Worm (Caenorhabditis elegans) whole organism, early embryonic: ENCODE results near the gene str-229.

Experiments
- B0310.2 ChIP-seq: sonication (generic microtip); optimal IDR thresholded peaks from 2 replicates; lab custom pipeline; 2016; ENCODE audit warnings: mild to moderate bottlenecking, missing genetic modification characterization, missing compliant biosample characterization
- F13C5.2 ChIP-seq: sonication (generic microtip); optimal IDR thresholded peaks from 2 replicates; lab custom pipeline; 2017; ENCODE audit warnings: mild to moderate bottlenecking, missing genetic modification characterization, inconsistent platforms, missing compliant biosample characterization
- aly-1 ChIP-seq: sonication (generic microtip); optimal IDR thresholded peaks from 2 replicates; lab custom pipeline; 2016; ENCODE audit warnings: missing genetic modification characterization, missing compliant biosample characterization
- ama-1 ChIP-seq: fragments of 150-350 bp; optimal IDR thresholded peaks from 2 replicates; lab custom pipeline; 2014
- ceh-13 ChIP-seq: fragments of 200-800 bp; sonication (Bioruptor generic); optimal IDR thresholded peaks from 2 replicates; lab custom pipeline; 2018; ENCODE audit warnings: mild to moderate bottlenecking, missing genetic modification characterization, missing compliant biosample characterization
- ceh-36 ChIP-seq: sonication (generic microtip); optimal IDR thresholded peaks from 2 replicates; lab custom pipeline; 2016; ENCODE audit warnings: missing genetic modification characterization, inconsistent platforms, missing compliant biosample characterization
- ets-7 ChIP-seq: sonication (generic microtip); optimal IDR thresholded peaks from 2 replicates; lab custom pipeline; 2016; ENCODE audit warnings: missing genotype, missing genetic modification characterization, missing compliant biosample characterization
- flt-1 ChIP-seq: fragments of 200-800 bp; sonication (Bioruptor generic); IDR thresholded peaks from 2 replicates; pipeline ENCODE4 v1.3.6; 2022; ENCODE audit warnings: missing genetic modification characterization, missing compliant biosample characterization
- hmbx-1 ChIP-seq: sonication (generic microtip); optimal IDR thresholded peaks from 2 replicates; lab custom pipeline; 2016; ENCODE audit warnings: mild to moderate bottlenecking, missing genetic modification characterization, missing compliant biosample characterization
- hmg-4 ChIP-seq: fragments of 200-800 bp; sonication (Bioruptor generic); optimal IDR thresholded peaks from 2 replicates; lab custom pipeline; 2018; ENCODE audit warnings: mild to moderate bottlenecking, missing genetic modification characterization, missing compliant biosample characterization
- hnd-1 ChIP-seq: sonication (generic microtip); optimal IDR thresholded peaks from 2 replicates; lab custom pipeline; 2016; ENCODE audit warnings: missing genetic modification characterization, missing compliant biosample characterization
- pes-1 ChIP-seq: fragments of 200-800 bp; sonication (Bioruptor generic); IDR thresholded peaks from 2 replicates; pipeline ENCODE4 v1.3.6; 2022; ENCODE audit warnings: missing genetic modification reagents, missing genetic modification characterization, missing compliant biosample characterization
- scrt-1 ChIP-seq: fragments of 200-800 bp; sonication (Bioruptor generic); IDR thresholded peaks from 2 replicates; pipeline ENCODE4 v1.3.6; 2022; ENCODE audit warnings: missing genetic modification characterization, missing compliant biosample characterization
- sea-1 ChIP-seq: fragments of 200-800 bp; sonication (Bioruptor generic); conservative IDR thresholded peaks from 2 replicates; pipeline ENCODE4 v1.3.6; 2022; ENCODE audit warnings: missing genetic modification characterization, missing compliant biosample characterization
- tbx-11 ChIP-seq: fragments of 200-800 bp; sonication (Bioruptor generic); IDR thresholded peaks from 2 replicates; pipeline ENCODE4 v1.3.6; 2022; ENCODE audit warnings: missing genetic modification characterization, missing compliant biosample characterization
- tbx-37 ChIP-seq: fragments of 200-800 bp; sonication (Bioruptor generic); conservative IDR thresholded peaks from 2 replicates; pipeline ENCODE4 v1.3.6; 2022; ENCODE audit warnings: missing genetic modification reagents, missing genetic modification characterization, missing compliant biosample characterization
- tra-4 ChIP-seq: sonication (generic microtip); optimal IDR thresholded peaks from 2 replicates; lab custom pipeline; 2017; ENCODE audit warnings: missing genetic modification characterization, missing compliant biosample characterization

str-229 gene

ce11 chrV:3913131-3913530 is 10.8 kb upstream of the str-229 start:
- TF ChIP-seq ceh-13 (GFP tag; lab: Kevin White, UChicago) = no peak

DNA sequence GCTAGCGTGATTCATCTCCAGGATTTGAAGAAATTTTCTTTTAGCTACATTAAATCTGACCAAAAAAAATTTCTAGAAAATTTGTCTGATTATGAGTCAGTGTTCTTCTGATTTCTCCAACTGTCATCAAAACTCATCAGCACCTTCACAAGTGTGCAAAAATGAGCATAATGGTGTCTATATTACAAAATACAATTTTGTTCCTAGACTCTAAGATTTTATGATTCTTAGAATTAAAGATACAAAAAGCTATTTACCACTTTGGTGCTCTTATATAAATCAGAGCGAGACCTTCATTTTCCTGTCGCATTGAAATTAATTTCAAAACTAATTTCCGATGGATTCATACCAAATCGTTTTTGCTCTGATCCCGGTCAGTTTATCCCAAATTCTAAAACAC is 10.1 kb upstream of the str-229 start, which contains the start of gene srx-68:
Gene srx-68, plus strand, starts transcription at position 301 of the 400 bp plus-strand sequence.
- TF ChIP-seq ama-1 (lab: Kevin White, UChicago) = no peak
- TF ChIP-seq ceh-36 (tag; lab: Kevin White, UChicago) = no peak
- TF ChIP-seq aly-1 (tag; lab: Kevin White, UChicago) = no peak
- no peak for TF ChIP-seq hnd-1 (tag; lab: Kevin White, UChicago)
- TF ChIP-seq scrt-1 (GFP tag; lab: Robert Waterston, UW) = no peak
- TF ChIP-seq tbx-37 (GFP tag; lab: Robert Waterston, UW) = no peak
- no peak for TF ChIP-seq F13C5.2 (tag; lab: Kevin White, UChicago)
- TF ChIP-seq pes-1 (GFP tag; lab: Robert Waterston, UW) = no peak
- TF ChIP-seq flt-1 (GFP tag; lab: Robert Waterston, UW) = no peak
- TF ChIP-seq sea-1 (GFP tag; lab: Robert Waterston, UW) = no peak
- TF ChIP-seq ets-7 (tag; lab: Kevin White, UChicago) = no peak
- TF ChIP-seq hmg-4 (GFP tag; lab: Kevin White, UChicago) = no peak
- TF ChIP-seq hmbx-1 (tag; lab: Kevin White, UChicago) = no peak

ce11 chrV:3905841-3906240 is 3.5 kb upstream of the str-229 start, which contains the start of gene nhr-156:
TSS of gene nhr-156 (plus strand) at chrV:3906106.
- TF ChIP-seq flt-1 (GFP tag; lab: Robert Waterston, UW) = no peak
- TF ChIP-seq tbx-37 (GFP tag; lab: Robert Waterston, UW) = no peak
- TF ChIP-seq ceh-13 (GFP tag; lab: Kevin White, UChicago) = no peak
- TF ChIP-seq sea-1 (GFP tag; lab: Robert Waterston, UW) = no peak
- no peak for TF ChIP-seq tbx-11
- TF ChIP-seq hmbx-1 (tag; lab: Kevin White, UChicago) = no peak
- TF ChIP-seq B0310.2 (tag; lab: Kevin White, UChicago) = no peak
- TF ChIP-seq hnd-1 (tag; lab: Kevin White, UChicago) = no peak
- no peak for TF ChIP-seq hmg-4 (GFP tag; lab: Kevin White, UChicago)

DNA sequence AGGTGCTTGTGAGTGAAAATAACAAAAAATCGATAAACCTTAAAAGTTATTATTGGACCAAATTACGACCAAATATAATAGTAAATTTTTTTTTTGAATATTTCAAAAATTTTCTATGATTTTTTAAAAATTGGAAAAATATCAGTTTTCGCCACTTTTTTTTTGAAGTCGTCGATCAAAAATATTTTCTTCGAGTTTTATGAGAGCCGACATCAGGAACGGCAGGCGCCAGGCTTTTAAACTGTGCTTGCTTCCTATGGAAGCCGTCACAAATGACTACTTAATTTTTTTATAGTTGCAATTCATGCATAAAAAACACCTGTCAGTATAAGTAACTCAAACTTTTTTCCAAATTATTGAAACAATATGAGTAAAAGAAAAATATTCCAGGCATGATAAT is 1.1 kb upstream of the str-229 start:
- TF ChIP-seq aly-1 (tag; lab: Kevin White, UChicago) = no peak
- no peak for TF ChIP-seq tbx-37 (GFP tag; lab: Robert Waterston, UW)
- TF ChIP-seq flt-1 (GFP tag; lab: Robert Waterston, UW) = no peak
- no peak for TF ChIP-seq sea-1 (GFP tag; lab: Robert Waterston, UW)
- TF ChIP-seq B0310.2 (tag; lab: Kevin White, UChicago) = no peak
- TF ChIP-seq hmbx-1 (tag; lab: Kevin White, UChicago) = no peak
- TF ChIP-seq tra-4 (tag; lab: Kevin White, UChicago) = no peak
- no peak for TF ChIP-seq hnd-1 (tag; lab: Kevin White, UChicago)
- TF ChIP-seq ceh-36 (tag; lab: Kevin White, UChicago) = no peak
- TF ChIP-seq ets-7 (tag; lab: Kevin White, UChicago) = no peak
- TF ChIP-seq scrt-1 (GFP tag; lab: Robert Waterston, UW) = no peak
- no peak for TF ChIP-seq ceh-13 (GFP tag; lab: Kevin White, UChicago)
- TF ChIP-seq pes-1 (GFP tag; lab: Robert Waterston, UW) = no peak
- TF ChIP-seq tbx-11 = no peak
- TF ChIP-seq hmg-4 (GFP tag; lab: Kevin White, UChicago) = no peak

ce11 chrV:3900102-3900501 is 2.3 kb downstream of the str-229 start, which contains the start of gene irld-22:
TSS of gene irld-22 (minus strand) at chrV:3900202.
- TF ChIP-seq ama-1 (lab: Kevin White, UChicago) (no peak), hnd-1 (tag; lab: Kevin White, UChicago) (no peak), ceh-36 (tag; lab: Kevin White, UChicago) (no peak), tbx-11 (no peak)

DNA sequence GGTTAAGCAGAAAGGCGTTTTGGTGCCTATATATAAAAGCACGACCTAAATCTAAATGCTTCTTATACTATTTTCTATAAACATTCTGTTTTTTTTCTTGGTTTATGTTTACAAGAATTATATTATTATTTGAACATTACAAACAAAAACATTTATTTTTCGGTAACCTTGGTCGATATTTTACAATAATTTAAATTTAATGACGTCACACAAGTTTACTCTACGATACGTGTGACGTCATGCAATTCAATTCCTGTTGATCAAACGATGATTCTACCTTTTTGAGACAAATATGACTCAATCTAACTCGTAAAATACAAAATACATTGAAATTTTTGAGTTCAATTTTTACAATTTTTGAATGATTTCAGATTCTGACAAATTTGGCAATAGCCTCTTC is 6.3 kb downstream of the str-229 start:
- TF ChIP-seq hnd-1 (tag; lab: Kevin White, UChicago) (no peak), ets-7 (tag; lab: Kevin White, UChicago) (no peak), pes-1 (GFP tag; lab: Robert Waterston, UW) (no peak), ceh-13 (GFP tag; lab: Kevin White, UChicago) (no peak), F13C5.2 (tag; lab: Kevin White, UChicago) (no peak)

- no peak for TF ChIP-seq sea-1 (GFP tag; lab: Robert Waterston, UW)
- no peak for TF ChIP-seq tbx-37 (GFP tag; lab: Robert Waterston, UW)
- no peak for TF ChIP-seq flt-1 (GFP tag; lab: Robert Waterston, UW)
- TF ChIP-seq pes-1 (GFP tag; lab: Robert Waterston, UW) = no peak
- TF ChIP-seq hnd-1 (tag; lab: Kevin White, UChicago) = no peak
- no peak for TF ChIP-seq aly-1 (tag; lab: Kevin White, UChicago)
- no peak for TF ChIP-seq hmbx-1 (tag; lab: Kevin White, UChicago)
- TF ChIP-seq tbx-11 = no peak
- TF ChIP-seq B0310.2 (tag; lab: Kevin White, UChicago) = no peak
Measured at ce11 chrV:3894661-3895060, 7.7 kb downstream of the str-229 start, which contains the start of gene sre-9. TSS of gene sre-9 (plus strand) at chrV:3894961.

DNA sequence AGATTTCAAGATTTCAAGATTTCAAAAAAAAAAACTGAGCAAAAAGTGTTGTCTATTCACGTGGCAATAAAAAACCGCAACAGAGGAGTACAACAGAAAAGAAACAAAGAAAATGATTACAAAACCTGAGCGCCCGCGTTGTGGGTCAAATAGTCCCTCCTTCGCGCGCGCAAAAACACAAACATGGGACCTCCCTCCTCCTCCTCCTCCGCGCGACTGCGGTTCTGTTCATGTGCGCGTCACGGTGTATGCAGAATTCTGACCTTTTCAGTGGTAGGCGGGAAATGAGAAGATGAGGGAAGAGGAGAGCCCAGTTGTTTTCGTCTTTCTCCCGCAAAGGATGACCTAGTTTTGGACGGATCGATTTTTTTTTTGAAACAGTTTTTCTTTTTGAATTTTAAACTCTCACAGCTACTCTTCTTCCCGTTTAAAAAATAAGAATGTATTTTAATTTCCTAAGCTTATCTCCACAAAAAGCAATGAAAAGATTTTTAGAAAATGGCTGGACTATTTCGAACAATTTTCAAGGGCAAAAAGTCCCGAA is 9.9 kb downstream of the str-229 start, which contains the start of gene C17E7.4:
Gene C17E7.4, plus strand, starts transcription at position 494 of the 544 bp plus-strand sequence.
- TF ChIP-seq tra-4 (tag; lab: Kevin White, UChicago) (no peak), ceh-13 (GFP tag; lab: Kevin White, UChicago) (no peak), scrt-1 (GFP tag; lab: Robert Waterston, UW) (no peak), aly-1 (tag; lab: Kevin White, UChicago) (no peak), tbx-37 (GFP tag; lab: Robert Waterston, UW) (no peak), hnd-1 (tag; lab: Kevin White, UChicago) (no peak), flt-1 (GFP tag; lab: Robert Waterston, UW) (no peak), hmg-4 (GFP tag; lab: Kevin White, UChicago) (no peak), ama-1 (lab: Kevin White, UChicago) (no peak), ceh-36 (tag; lab: Kevin White, UChicago) (no peak), B0310.2 (tag; lab: Kevin White, UChicago) (no peak), ets-7 (tag; lab: Kevin White, UChicago) (no peak), hmbx-1 (tag; lab: Kevin White, UChicago) (no peak), sea-1 (GFP tag; lab: Robert Waterston, UW) (no peak), pes-1 (GFP tag; lab: Robert Waterston, UW) (no peak), F13C5.2 (tag; lab: Kevin White, UChicago) (no peak), tbx-11 (no peak)
